Worm (Caenorhabditis elegans): ENCODE results near the gene C03A3.2.

DNA sequence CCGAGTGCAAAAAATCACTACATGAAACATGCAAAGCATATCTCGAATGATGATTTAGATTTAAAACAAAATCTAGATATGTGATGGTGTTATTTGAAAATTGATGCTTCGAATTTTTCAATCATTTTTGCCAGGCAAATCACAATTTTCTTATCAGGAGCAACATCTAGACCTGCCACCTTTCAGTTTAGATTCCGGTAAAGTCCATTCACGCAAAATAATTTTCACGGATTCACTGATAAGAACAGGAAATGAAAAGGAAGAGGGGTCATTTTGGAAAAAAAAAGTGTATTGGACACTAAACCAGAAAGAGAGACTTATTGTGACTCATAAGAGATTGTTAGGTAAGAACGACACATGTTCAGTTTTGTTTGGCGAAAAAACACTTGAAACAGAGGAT lies 10.7 kb upstream of the C03A3.2 start:
- TF ChIP-seq ZK546.5 (tag; optimal IDR thresholded peaks at IDR 0.05) (no peak), lsy-2 (tag; optimal IDR thresholded peaks at IDR 0.05) (no peak), unc-62 (GFP tag; optimal IDR thresholded peaks at IDR 0.05) (no peak), ceh-16 (tag; optimal IDR thresholded peaks at IDR 0.05) (no peak), nhr-23 (tag; optimal IDR thresholded peaks at IDR 0.05) (no peak), nhr-77 (tag; optimal IDR thresholded peaks at IDR 0.05) (no peak), ama-1 (optimal IDR thresholded peaks at IDR 0.05) (no peak)

All from whole organism, L2 larva.